Worm (Caenorhabditis elegans) whole organism, midembryonic: ENCODE measurements around the gene Y49F6B.20.

Experiments
- cog-1 ChIP-seq: sonication (generic microtip); optimal IDR thresholded peaks from 2 replicates; lab custom pipeline; 2016; ENCODE audit warnings: missing genetic modification characterization, missing compliant biosample characterization
- flt-1 ChIP-seq: fragments of 200-800 bp; sonication (Bioruptor generic); IDR thresholded peaks from 2 replicates; pipeline ENCODE4 v1.3.6; 2022; ENCODE audit warnings: missing genetic modification characterization, missing compliant biosample characterization
- klf-2 ChIP-seq: fragments of 200-800 bp; sonication (Bioruptor generic); conservative IDR thresholded peaks from 2 replicates; pipeline ENCODE4 v1.3.6; 2022; ENCODE audit warnings: missing genetic modification reagents, missing genetic modification characterization, missing compliant biosample characterization
- med-1 ChIP-seq: sonication (generic microtip); optimal IDR thresholded peaks from 2 replicates; lab custom pipeline; 2017; ENCODE audit warnings: missing genetic modification characterization, mild to moderate bottlenecking, missing compliant biosample characterization, antibody characterized with exemption, missing genetic modification reagents; ENCODE audit not compliant: insufficient read depth
- ref-1 ChIP-seq: fragments of 200-800 bp; sonication (Bioruptor generic); conservative IDR thresholded peaks from 2 replicates; pipeline ENCODE4 v1.3.6; 2022; ENCODE audit warnings: missing genetic modification reagents, missing genetic modification characterization, missing compliant biosample characterization
- tab-1 ChIP-seq: fragments of 200-800 bp; sonication (Bioruptor generic); IDR thresholded peaks from 2 replicates; pipeline ENCODE4 v1.3.6; 2022; ENCODE audit warnings: missing genetic modification characterization, missing compliant biosample characterization
- ztf-23 ChIP-seq: fragments of 200-800 bp; sonication (Bioruptor generic); IDR thresholded peaks from 2 replicates; pipeline ENCODE4 v1.3.6; 2022; ENCODE audit warnings: missing genetic modification reagents, missing genetic modification characterization, missing compliant biosample characterization
- ztf-29 ChIP-seq: fragments of 200-800 bp; sonication (Bioruptor generic); IDR thresholded peaks from 2 replicates; pipeline ENCODE4 v1.3.6; 2022; ENCODE audit warnings: missing genetic modification reagents, missing genetic modification characterization, missing compliant biosample characterization

ce11 chrII:3459199-3459598, 11.2 kb downstream of the Y49F6B.20 start:
- TF ChIP-seq flt-1 (GFP tag; lab: Robert Waterston, UW) = no peak
- TF ChIP-seq ztf-23 (GFP tag; lab: Robert Waterston, UW) = no peak
- no peak for TF ChIP-seq med-1
- TF ChIP-seq klf-2 = no peak
- TF ChIP-seq ref-1 (GFP tag; lab: Robert Waterston, UW) = no peak
- no peak for TF ChIP-seq cog-1 (tag; lab: Kevin White, UChicago)
- TF ChIP-seq ztf-29 = no peak
- TF ChIP-seq tab-1 (GFP tag; lab: Robert Waterston, UW) = no peak
